Worm (Caenorhabditis elegans): Measurements from ENCODE around the gene Y51H4A.935.

The Y51H4A.935 gene

DNA sequence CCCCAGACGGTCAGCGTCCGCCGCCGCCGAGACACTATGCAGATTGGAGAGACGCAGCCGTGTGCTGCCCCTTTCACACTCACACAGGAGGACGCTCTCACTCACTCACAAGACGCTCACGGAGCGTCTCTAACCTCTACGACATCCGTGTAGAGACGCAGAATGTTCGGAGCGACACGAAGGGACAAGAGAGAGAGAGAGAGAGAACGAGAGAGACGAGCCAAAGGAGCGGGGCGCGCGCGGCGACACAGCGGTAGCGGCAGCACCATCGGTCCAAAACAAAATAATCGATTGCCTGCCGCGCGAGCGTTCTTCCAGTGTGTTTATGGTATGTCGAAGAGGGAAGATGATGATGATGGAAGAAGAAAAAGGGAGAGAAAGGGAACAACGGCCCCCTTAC is 14.7 kb downstream of the Y51H4A.935 start (continued):
- TF ChIP-seq F22D6.2 (tag; optimal IDR thresholded peaks at IDR 0.05) (peak; percentile 9), Y53G8AR.9 (GFP tag; conservative IDR thresholded peaks at IDR 0.05) (peak; percentile 67), egrh-3 (GFP tag; IDR thresholded peaks at IDR 0.05) (peak; percentile 78), hsf-1 (GFP tag; IDR thresholded peaks at IDR 0.05) (no peak), mel-28 (tag; optimal IDR thresholded peaks at IDR 0.05; ENCODE audit: borderline replicate concordance) (peak; percentile 23), aptf-3 (GFP tag; IDR thresholded peaks at IDR 0.05) (no peak), Y53F4B.3 (GFP tag; IDR thresholded peaks at IDR 0.05) (no peak), K12H6.12 (tag; optimal IDR thresholded peaks at IDR 0.05) (peak; percentile 86), lin-40 (tag; optimal IDR thresholded peaks at IDR 0.05) (peak; percentile 89), ceh-91 (GFP tag; IDR thresholded peaks at IDR 0.05) (peak; percentile 26; the same call in 1 of the 2 replicates), B0261.1 (tag; optimal IDR thresholded peaks at IDR 0.05) (no peak), let-607 (tag; optimal IDR thresholded peaks at IDR 0.05) (peak in 1 of 2 experiments; percentile 48), cebp-2 (GFP tag; IDR thresholded peaks at IDR 0.05) (no peak), F37B4.10 (GFP tag; IDR thresholded peaks at IDR 0.05) (no peak), nhr-80 (tag; optimal IDR thresholded peaks at IDR 0.05) (peak; percentile 66), ekl-4 (GFP tag; IDR thresholded peaks at IDR 0.05) (peak; percentile 74; the same call in 1 of the 2 replicates), mcd-1 (GFP tag; IDR thresholded peaks at IDR 0.05) (peak; percentile 59), mxl-1 (tag; optimal IDR thresholded peaks at IDR 0.05) (no peak), snpc-4 (GFP tag; optimal IDR thresholded peaks at IDR 0.05) (peak; percentile 39), snpc-4 (tag; optimal IDR thresholded peaks at IDR 0.05) (peak in 3 of 4 experiments; percentile 65 to 76 (median 72)), ztf-18 (tag; optimal IDR thresholded peaks at IDR 0.05) (no peak), ztf-22 (GFP tag; optimal IDR thresholded peaks at IDR 0.05) (no peak), bed-1 (GFP tag; IDR thresholded peaks at IDR 0.05) (no peak), lir-1 (GFP tag; conservative IDR thresholded peaks at IDR 0.05) (peak; percentile 93), T07F8.4 (tag; optimal IDR thresholded peaks at IDR 0.05) (no peak), ceh-40 (GFP tag; IDR thresholded peaks at IDR 0.05) (no peak), pha-4 (tag; optimal IDR thresholded peaks at IDR 0.05) (no peak), F39B2.1 (GFP tag; IDR thresholded peaks at IDR 0.05) (no peak), F49E8.2 (tag; optimal IDR thresholded peaks at IDR 0.05; ENCODE audit: insufficient read depth) (no peak), rcor-1 (GFP tag; IDR thresholded peaks at IDR 0.05) (peak; percentile 34; the same call in 1 of the 2 replicates), ets-4 (GFP tag; optimal IDR thresholded peaks at IDR 0.05) (peak; percentile 46), nfyb-1 (GFP tag; IDR thresholded peaks at IDR 0.05) (peak; percentile 73), atf-7 (tag; optimal IDR thresholded peaks at IDR 0.05) (peak; percentile 72), lin-35 (GFP tag; optimal IDR thresholded peaks at IDR 0.05) (peak in 1 of 3 experiments; percentile 71), ceh-79 (tag; optimal IDR thresholded peaks at IDR 0.05) (no peak), die-1 (tag; optimal IDR thresholded peaks at IDR 0.05) (peak; percentile 53), aptf-2 (GFP tag; conservative IDR thresholded peaks at IDR 0.05) (no peak), snpc-1.1 (tag; optimal IDR thresholded peaks at IDR 0.05; ENCODE audit: insufficient read depth) (no peak), attf-5 (GFP tag; optimal IDR thresholded peaks at IDR 0.05) (peak; percentile 80), somi-1 (GFP tag; optimal IDR thresholded peaks at IDR 0.05) (peak; percentile 1), ccch-3 (GFP tag; optimal IDR thresholded peaks at IDR 0.05) (no peak), snpc-3.4 (tag; optimal IDR thresholded peaks at IDR 0.05) (no peak), unc-62 (GFP tag; optimal IDR thresholded peaks at IDR 0.05) (peak; percentile 14), madf-6 (GFP tag; IDR thresholded peaks at IDR 0.05) (no peak), repo-1 (tag; optimal IDR thresholded peaks at IDR 0.05) (no peak), C06A6.2 (GFP tag; conservative IDR thresholded peaks at IDR 0.05) (0 out of 2 replicates have a peak, but pooled peaks have one; percentile 33), xnd-1 (tag; optimal IDR thresholded peaks at IDR 0.05) (no peak), lin-54 (GFP tag; optimal IDR thresholded peaks at IDR 0.05) (peak; percentile 52), attf-3 (GFP tag; conservative IDR thresholded peaks at IDR 0.05) (0 out of 2 replicates have a peak, but pooled peaks have one; percentile 34)

All from whole organism, young adult.